Fruit fly (Drosophila melanogaster) S2 (cell line): ENCODE data around the gene CG7974.

Source experiments
- CG8478 ChIP-seq: fragments of >200 bp; optimal IDR thresholded peaks from 2 replicates; lab custom pipeline; 2018
- CTCF ChIP-seq, 2 experiments: fragments of >200 bp; optimal IDR thresholded peaks; 2 replicates each; lab custom pipeline; 2018

DNA sequence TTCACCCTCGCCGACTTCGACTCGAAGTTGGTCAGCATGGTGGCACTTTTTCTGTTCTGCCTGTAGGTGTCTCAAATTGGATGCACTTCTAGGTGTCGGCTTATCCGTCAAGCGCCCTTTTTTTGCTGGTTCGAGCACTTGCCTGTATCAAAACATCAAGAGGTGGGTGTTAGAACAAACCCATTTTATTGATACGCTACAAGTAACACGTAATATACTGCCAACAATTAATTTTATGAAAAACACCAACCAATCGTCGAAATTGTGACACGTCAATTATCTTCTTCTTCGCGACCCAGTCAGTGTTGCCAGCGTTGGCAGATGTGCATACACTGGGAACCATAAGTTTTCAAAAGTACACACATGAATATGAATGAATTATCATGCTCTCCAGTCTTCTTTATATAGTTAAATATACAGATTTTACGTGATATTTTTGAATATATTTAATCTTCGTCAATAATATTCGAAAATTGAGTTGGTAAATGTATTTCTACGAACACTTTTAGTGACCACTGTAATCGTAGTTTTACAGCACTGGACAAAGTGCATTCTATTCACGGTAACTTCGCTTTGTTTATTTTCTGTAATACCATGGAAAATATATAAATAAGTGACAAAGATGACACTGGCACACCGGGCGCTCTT, 19.9 kb upstream of the CG7974 start, which contains the start of the genes alphaCOP and CG13919:
- TF ChIP-seq CG8478 (lab: Kevin White, UChicago) (no peak), CTCF (optimal IDR thresholded peaks at IDR 0.05; lab: Kevin White, UChicago) (no peak)
